Worm (Caenorhabditis elegans): ENCODE measurements around the gene Y39A1A.16.

DNA sequence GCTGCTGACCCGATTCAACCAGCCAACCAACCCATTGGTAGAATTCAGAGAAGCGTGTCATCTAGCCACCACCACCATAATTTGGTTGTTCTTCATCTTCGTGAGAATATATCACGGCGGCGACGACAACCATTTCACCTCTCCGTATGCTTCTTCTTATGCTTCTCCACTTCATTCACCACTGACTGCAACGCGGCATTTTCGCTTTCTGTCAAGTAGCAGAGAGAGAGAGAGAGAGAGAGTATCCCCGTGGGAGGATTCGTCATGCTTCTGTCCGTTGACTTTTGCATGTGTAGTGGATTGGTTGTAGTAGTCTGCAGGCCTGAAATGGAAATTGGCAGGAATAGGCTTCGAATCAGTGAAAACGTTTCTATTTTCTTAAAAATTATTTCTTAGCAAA, 7.2 kb upstream of the Y39A1A.16 start:
- TF ChIP-seq ztf-11 (tag; optimal IDR thresholded peaks at IDR 0.05) (no peak), snpc-4 (tag; optimal IDR thresholded peaks at IDR 0.05) (no peak), ces-1 (GFP tag; optimal IDR thresholded peaks at IDR 0.05) (no peak), mep-1 (tag; optimal IDR thresholded peaks at IDR 0.05) (no peak), hlh-1 (tag; optimal IDR thresholded peaks at IDR 0.05) (no peak), unc-62 (GFP tag; optimal IDR thresholded peaks at IDR 0.05) (no peak), lin-13 (tag; optimal IDR thresholded peaks at IDR 0.05) (no peak), nhr-12 (tag; optimal IDR thresholded peaks at IDR 0.05) (no peak), sptf-1 (tag; optimal IDR thresholded peaks at IDR 0.05) (no peak)

All from whole organism, mixed stage, embryonic.